Worm (Caenorhabditis elegans) whole organism, L3 larva: ENCODE measurements around the gene F19B10.3.

Source experiments
- ZK546.5 ChIP-seq: sonication (generic microtip); optimal IDR thresholded peaks from 2 replicates; lab custom pipeline; 2017; ENCODE audit warnings: missing biosample characterization, missing genetic modification characterization
- aly-2 ChIP-seq: fragments of 150-350 bp; optimal IDR thresholded peaks from 2 replicates; lab custom pipeline; 2014; ENCODE audit warnings: missing biosample characterization, missing genetic modification characterization
- ama-1 ChIP-seq: fragments of 150-350 bp; optimal IDR thresholded peaks from 2 replicates; lab custom pipeline; 2018
- ceh-16 ChIP-seq: sonication (generic microtip); optimal IDR thresholded peaks from 2 replicates; lab custom pipeline; 2017; ENCODE audit warnings: missing biosample characterization, missing genetic modification characterization
- ceh-28 ChIP-seq: fragments of 150-350 bp; optimal IDR thresholded peaks from 2 replicates; lab custom pipeline; 2014; ENCODE audit warnings: missing biosample characterization, missing genetic modification reagents, missing genetic modification characterization
- ceh-82 ChIP-seq: fragments of 150-350 bp; optimal IDR thresholded peaks from 2 replicates; lab custom pipeline; 2014; ENCODE audit warnings: missing biosample characterization, missing genetic modification characterization
- daf-12 ChIP-seq: fragments of 150-350 bp; optimal IDR thresholded peaks from 2 replicates; lab custom pipeline; 2014; ENCODE audit warnings: missing biosample characterization, missing genetic modification reagents, missing genetic modification characterization
- egl-27 ChIP-seq: sonication (generic microtip); optimal IDR thresholded peaks from 4 replicates; lab custom pipeline; 2017; ENCODE audit warnings: missing biosample characterization, missing genetic modification reagents, missing genetic modification characterization
- egl-5 ChIP-seq: fragments of 150-350 bp; optimal IDR thresholded peaks from 2 replicates; lab custom pipeline; 2017; ENCODE audit warnings: missing biosample characterization, missing genetic modification reagents, missing genetic modification characterization, inconsistent platforms
- elt-1 ChIP-seq: fragments of 150-350 bp; optimal IDR thresholded peaks from 2 replicates; lab custom pipeline; 2014; ENCODE audit warnings: missing biosample characterization, missing genetic modification characterization
- elt-2 ChIP-seq: sonication (generic microtip); optimal IDR thresholded peaks from 2 replicates; lab custom pipeline; 2016; ENCODE audit warnings: missing genetic modification reagents, mild to moderate bottlenecking, missing genetic modification characterization, missing compliant biosample characterization
- eor-1 ChIP-seq, 2 experiments: fragments of 150-350 bp; optimal IDR thresholded peaks; 2 replicates each; lab custom pipeline; 2014 to 2018; ENCODE audit warnings: missing biosample characterization in 2 of 2, missing genetic modification characterization in 2 of 2
- fkh-10 ChIP-seq: sonication (generic microtip); optimal IDR thresholded peaks from 2 replicates; lab custom pipeline; 2017; ENCODE audit warnings: missing biosample characterization, missing genetic modification reagents, missing genetic modification characterization
- fkh-2 ChIP-seq: fragments of 150-350 bp; optimal IDR thresholded peaks from 2 replicates; lab custom pipeline; 2014; ENCODE audit warnings: missing biosample characterization, missing genetic modification reagents, missing genetic modification characterization
- fos-1 ChIP-seq: fragments of 150-350 bp; optimal IDR thresholded peaks from 2 replicates; lab custom pipeline; 2014; ENCODE audit warnings: missing biosample characterization, missing genetic modification characterization
- hmg-11 ChIP-seq: sonication (generic microtip); optimal IDR thresholded peaks from 2 replicates; lab custom pipeline; 2016; ENCODE audit warnings: missing genetic modification characterization, missing compliant biosample characterization
- jun-1 ChIP-seq: fragments of 150-350 bp; optimal IDR thresholded peaks from 2 replicates; lab custom pipeline; 2014; ENCODE audit warnings: missing biosample characterization, missing genetic modification reagents, missing genetic modification characterization
- lin-15B ChIP-seq: fragments of 150-350 bp; optimal IDR thresholded peaks from 2 replicates; lab custom pipeline; 2014; ENCODE audit warnings: missing biosample characterization, missing genetic modification characterization
- lin-39 ChIP-seq: fragments of 150-350 bp; optimal IDR thresholded peaks from 2 replicates; lab custom pipeline; 2018; ENCODE audit warnings: missing biosample characterization, missing genetic modification reagents, missing genetic modification characterization
- lsy-12 ChIP-seq: sonication (generic microtip); optimal IDR thresholded peaks from 2 replicates; lab custom pipeline; 2016; ENCODE audit warnings: mild to moderate bottlenecking, missing genetic modification characterization, missing compliant biosample characterization
- mdl-1 ChIP-seq: fragments of 150-350 bp; optimal IDR thresholded peaks from 2 replicates; lab custom pipeline; 2014; ENCODE audit warnings: missing biosample characterization, missing genetic modification characterization
- mml-1 ChIP-seq: fragments of 150-350 bp; sonication (generic microtip); optimal IDR thresholded peaks from 3 replicates; lab custom pipeline; 2014; ENCODE audit warnings: missing biosample characterization, missing genetic modification characterization
- nfya-1 ChIP-seq: sonication (generic microtip); optimal IDR thresholded peaks from 2 replicates; lab custom pipeline; 2017; ENCODE audit warnings: missing genetic modification characterization, mild to moderate bottlenecking, missing compliant biosample characterization, antibody characterized with exemption, moderate library complexity; ENCODE audit not compliant: insufficient read depth
- nhr-11 ChIP-seq: fragments of 150-350 bp; optimal IDR thresholded peaks from 2 replicates; lab custom pipeline; 2014; ENCODE audit warnings: missing biosample characterization, missing genetic modification characterization
- nhr-12 ChIP-seq: fragments of 150-350 bp; optimal IDR thresholded peaks from 2 replicates; lab custom pipeline; 2014; ENCODE audit warnings: missing biosample characterization, missing genetic modification characterization
- nhr-23 ChIP-seq: fragments of 150-350 bp; optimal IDR thresholded peaks from 2 replicates; lab custom pipeline; 2014; ENCODE audit warnings: missing biosample characterization, missing genetic modification reagents, missing genetic modification characterization
- nhr-237 ChIP-seq: fragments of 150-350 bp; optimal IDR thresholded peaks from 2 replicates; lab custom pipeline; 2014; ENCODE audit warnings: missing biosample characterization, missing genetic modification characterization
- nhr-25 ChIP-seq: sonication (generic microtip); optimal IDR thresholded peaks from 2 replicates; lab custom pipeline; 2017; ENCODE audit warnings: missing biosample characterization, missing genetic modification characterization
- nhr-28 ChIP-seq: fragments of 150-350 bp; optimal IDR thresholded peaks from 2 replicates; lab custom pipeline; 2014; ENCODE audit warnings: missing biosample characterization, missing genetic modification characterization
- nhr-67 ChIP-seq: fragments of 150-350 bp; optimal IDR thresholded peaks from 2 replicates; lab custom pipeline; 2014; ENCODE audit warnings: missing biosample characterization, missing genetic modification characterization
- nhr-76 ChIP-seq: fragments of 150-350 bp; sonication (generic microtip); optimal IDR thresholded peaks from 5 replicates; lab custom pipeline; 2014; ENCODE audit warnings: missing biosample characterization, missing genetic modification characterization
- pha-4 ChIP-seq: fragments of 150-350 bp; optimal IDR thresholded peaks from 2 replicates; lab custom pipeline; 2014; ENCODE audit warnings: missing biosample characterization, missing genetic modification reagents, missing genetic modification characterization
- pqm-1 ChIP-seq: fragments of 150-350 bp; optimal IDR thresholded peaks from 2 replicates; lab custom pipeline; 2017; ENCODE audit warnings: missing biosample characterization, missing genetic modification characterization, inconsistent platforms
- sea-2 ChIP-seq: fragments of 150-350 bp; sonication (generic microtip); optimal IDR thresholded peaks from 4 replicates; lab custom pipeline; 2014; ENCODE audit warnings: missing biosample characterization, missing genetic modification reagents, missing genetic modification characterization
- snpc-4 ChIP-seq: fragments of 150-350 bp; optimal IDR thresholded peaks from 2 replicates; lab custom pipeline; 2014; ENCODE audit warnings: missing biosample characterization, missing genetic modification characterization
- tbx-2 ChIP-seq: sonication (generic microtip); optimal IDR thresholded peaks from 2 replicates; lab custom pipeline; 2016; ENCODE audit warnings: mild to moderate bottlenecking, missing genetic modification characterization, missing compliant biosample characterization
- unc-39 ChIP-seq: sonication (generic microtip); optimal IDR thresholded peaks from 4 replicates; lab custom pipeline; 2017; ENCODE audit warnings: missing biosample characterization, missing genetic modification characterization
- zag-1 ChIP-seq: fragments of 150-350 bp; optimal IDR thresholded peaks from 2 replicates; lab custom pipeline; 2014; ENCODE audit warnings: missing biosample characterization, missing genetic modification characterization

The F19B10.3 gene

ce11 chrII:3664470-3664869 is at the start of gene F19B10.3:
TSS of gene F19B10.3 (plus strand) at chrII:3664770.
- no peak for TF ChIP-seq unc-39 (tag; lab: Kevin White, UChicago)
- TF ChIP-seq fkh-2 (tag; lab: Kevin White, UChicago): no peak
- TF ChIP-seq eor-1 (tag; optimal IDR thresholded peaks at IDR 0.05; lab: Kevin White, UChicago): no peak
- TF ChIP-seq nhr-67: no peak
- no peak for TF ChIP-seq fkh-10
- no peak for TF ChIP-seq sea-2 (GFP tag; lab: Kevin White, UChicago)
- TF ChIP-seq nhr-28: no peak
- TF ChIP-seq ama-1 (lab: Kevin White, UChicago): no peak
- no peak for TF ChIP-seq hmg-11 (tag; lab: Kevin White, UChicago)
- no peak for TF ChIP-seq nhr-12 (tag; lab: Kevin White, UChicago)
- no peak for TF ChIP-seq ceh-28 (tag; lab: Kevin White, UChicago)
- TF ChIP-seq zag-1 (tag; lab: Kevin White, UChicago): no peak
- no peak for TF ChIP-seq nfya-1 (tag; lab: Kevin White, UChicago)
- no peak for TF ChIP-seq tbx-2 (tag; lab: Kevin White, UChicago)
- TF ChIP-seq pha-4 (tag; lab: Kevin White, UChicago): no peak

DNA sequence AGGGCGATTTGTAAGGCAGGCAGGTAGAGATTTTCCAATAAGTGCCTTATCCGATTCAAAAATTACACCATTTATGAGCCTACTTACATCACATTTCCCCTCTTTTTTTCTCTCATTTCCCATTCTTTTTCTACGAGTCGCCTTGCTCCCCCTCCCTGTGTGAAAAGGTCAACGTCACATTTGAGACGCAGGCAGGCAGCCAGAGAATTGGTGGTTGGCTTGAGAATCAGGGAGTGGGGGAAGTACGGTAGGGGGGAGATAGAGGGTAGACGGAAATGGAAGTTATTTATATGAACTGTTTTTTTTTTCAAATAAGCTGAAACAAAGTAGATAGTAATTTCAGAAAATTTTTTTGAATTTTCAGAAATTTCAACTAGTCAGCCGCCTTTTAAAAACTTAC is 48.0 kb upstream of the F19B10.3 start:
- TF ChIP-seq fkh-2 (tag; lab: Kevin White, UChicago) (no peak), nfya-1 (tag; lab: Kevin White, UChicago) (peak; percentile 98)

DNA sequence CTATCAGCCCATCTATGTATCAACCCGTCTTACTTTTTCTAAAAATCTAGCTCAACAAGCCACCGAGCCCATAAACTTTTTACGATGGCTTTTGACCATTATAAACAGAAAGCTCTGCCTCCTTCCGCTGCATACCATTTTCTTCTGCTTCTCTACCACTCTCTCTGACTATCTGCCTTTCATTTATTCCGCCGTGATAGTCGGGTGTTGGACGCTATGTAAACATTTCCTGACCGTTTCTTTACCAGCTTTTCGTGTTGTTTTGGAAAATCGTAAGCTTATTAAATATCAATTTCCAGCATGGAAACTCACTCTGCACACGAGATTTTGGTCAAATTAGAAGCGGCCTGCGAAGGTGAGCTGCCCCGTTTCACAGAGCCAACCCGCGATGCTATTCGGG is 47.1 kb upstream of the F19B10.3 start, which contains the start of gene F40E12.1:
F40E12.1 (plus strand) TSS at position 301 of the 400 bp plus-strand sequence.
- TF ChIP-seq unc-39 (tag; lab: Kevin White, UChicago) (no peak), nhr-11 (no peak), nhr-25 (tag; lab: Kevin White, UChicago) (no peak), fkh-2 (tag; lab: Kevin White, UChicago) (no peak), aly-2 (no peak)
- TF ChIP-seq, all 47 proteins: peak for 0

DNA sequence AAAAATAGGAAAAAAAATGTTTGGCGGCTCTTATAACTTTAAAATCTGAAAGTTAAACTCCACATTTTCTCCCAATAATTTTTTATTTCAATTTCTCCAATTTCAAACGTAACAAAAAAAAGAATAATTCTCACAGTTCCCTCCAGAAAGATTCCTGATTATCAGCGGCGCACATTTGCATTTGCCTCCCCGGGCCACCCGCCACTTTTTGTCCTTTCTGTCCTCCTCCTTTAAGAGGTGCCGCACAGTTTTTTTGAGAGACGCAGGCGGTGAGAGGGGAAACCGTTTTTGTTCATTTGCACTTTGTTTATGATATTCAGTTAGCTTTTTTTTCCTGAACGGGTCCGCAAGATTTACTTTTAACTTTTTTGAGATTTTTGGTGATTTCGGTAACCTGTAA is 43.7 kb upstream of the F19B10.3 start:
- TF ChIP-seq snpc-4 (tag; lab: Kevin White, UChicago) (no peak), daf-12 (tag; lab: Kevin White, UChicago) (no peak), nhr-76 (tag; lab: Kevin White, UChicago) (no peak), elt-1 (tag; lab: Kevin White, UChicago) (no peak), egl-27 (tag; lab: Kevin White, UChicago) (no peak), elt-2 (tag; lab: Kevin White, UChicago) (no peak), pha-4 (tag; lab: Kevin White, UChicago) (no peak)
- TF ChIP-seq, all 47 proteins: peak for 0

- TF ChIP-seq nhr-237 (tag; lab: Kevin White, UChicago) (no peak), ceh-16 (tag; lab: Kevin White, UChicago) (no peak), unc-39 (tag; lab: Kevin White, UChicago) (no peak), fkh-10 (no peak), lsy-12 (tag; lab: Kevin White, UChicago) (no peak), mdl-1 (no peak), snpc-4 (tag; lab: Kevin White, UChicago) (no peak), nhr-76 (tag; lab: Kevin White, UChicago) (no peak), pqm-1 (no peak), fos-1 (tag; lab: Kevin White, UChicago) (no peak)
- TF ChIP-seq, all 47 proteins: peak for 0
Measured at ce11 chrII:3622014-3622413, 42.6 kb upstream of the F19B10.3 start, which contains the start of gene M151.7. TSS of gene M151.7 (plus strand) at chrII:3622314.

- TF ChIP-seq daf-12 (tag; lab: Kevin White, UChicago) (no peak), egl-5 (tag; lab: Kevin White, UChicago) (no peak), zag-1 (tag; lab: Kevin White, UChicago) (no peak), jun-1 (tag; lab: Kevin White, UChicago) (no peak), unc-39 (tag; lab: Kevin White, UChicago) (no peak), egl-27 (tag; lab: Kevin White, UChicago) (no peak), hmg-11 (tag; lab: Kevin White, UChicago) (no peak), nhr-67 (no peak), lin-15B (tag; lab: Kevin White, UChicago) (no peak), fkh-2 (tag; lab: Kevin White, UChicago) (no peak), mml-1 (no peak), ZK546.5 (tag; lab: Kevin White, UChicago) (no peak), nhr-25 (tag; lab: Kevin White, UChicago) (no peak), nhr-23 (no peak), lin-39 (tag; lab: Kevin White, UChicago) (no peak), nhr-76 (tag; lab: Kevin White, UChicago) (no peak), ceh-82 (no peak), nhr-28 (no peak)
- TF ChIP-seq, all 47 proteins: peak for 0
Measured at ce11 chrII:3626872-3627271, 37.7 kb upstream of the F19B10.3 start, which contains the start of gene M151.3. TSS of gene M151.3 (plus strand) at chrII:3627172.
